Fruit fly (Drosophila melanogaster) whole organism, wandering third instar larva: ENCODE data around the gene CG15820.

Experiments used
- Abd-B ChIP-seq: fragments of >200 bp; optimal IDR thresholded peaks from 2 replicates; lab custom pipeline; 2017; ENCODE audit warnings: missing biosample characterization, missing genetic modification characterization
- CG32264 ChIP-seq: fragments of 200-800 bp; sonication (Bioruptor generic); optimal IDR thresholded peaks from 2 replicates; lab custom pipeline; 2016; ENCODE audit warnings: missing biosample characterization, missing genetic modification characterization
- CG9705 ChIP-seq: fragments of 200-800 bp; sonication (Bioruptor generic); optimal IDR thresholded peaks from 2 replicates; lab custom pipeline; 2018; ENCODE audit warnings: missing biosample characterization, mild to moderate bottlenecking, missing genetic modification characterization
- CrebA ChIP-seq: fragments of 200-800 bp; sonication (Bioruptor generic); optimal IDR thresholded peaks from 2 replicates; lab custom pipeline; 2016; ENCODE audit warnings: missing biosample characterization, mild to moderate bottlenecking, missing genetic modification characterization, borderline replicate concordance
- Dfd ChIP-seq: fragments of >200 bp; optimal IDR thresholded peaks from 2 replicates; lab custom pipeline; 2017; ENCODE audit warnings: missing biosample characterization, missing genetic modification characterization
- Dif ChIP-seq: fragments of 200-275, 200-300 bp; sonication (Bioruptor generic); optimal IDR thresholded peaks from 2 replicates; lab custom pipeline; 2018; ENCODE audit warnings: missing biosample characterization, missing genetic modification characterization; ENCODE audit not compliant: partially characterized antibody
- GATAd ChIP-seq: sonication (Bioruptor generic); optimal IDR thresholded peaks from 2 replicates; lab custom pipeline; 2016; ENCODE audit warnings: missing biosample characterization, missing genetic modification characterization
- HLH106 ChIP-seq: fragments of 200-800 bp; optimal IDR thresholded peaks from 3 replicates; lab custom pipeline; 2019; ENCODE audit warnings: missing biosample characterization, mild to moderate bottlenecking, missing genetic modification characterization, moderate library complexity
- Hnf4 ChIP-seq: fragments of 200-800 bp; sonication (Bioruptor generic); optimal IDR thresholded peaks from 2 replicates; lab custom pipeline; 2016; ENCODE audit warnings: missing biosample characterization, mild to moderate bottlenecking, missing genetic modification characterization
- Hr78 ChIP-seq: fragments of >200 bp; optimal IDR thresholded peaks from 2 replicates; lab custom pipeline; 2017; ENCODE audit warnings: missing biosample characterization, missing genetic modification characterization
- Hr83 ChIP-seq: fragments of 200-300 bp; sonication (Bioruptor generic); optimal IDR thresholded peaks from 2 replicates; lab custom pipeline; 2016; ENCODE audit warnings: missing biosample characterization, mild to moderate bottlenecking, missing genetic modification characterization, moderate library complexity; ENCODE audit not compliant: poor library complexity, severe bottlenecking
- Jra ChIP-seq: sonication (Bioruptor generic); optimal IDR thresholded peaks from 2 replicates; lab custom pipeline; 2016; ENCODE audit warnings: missing biosample characterization, missing genetic modification characterization
- Mio ChIP-seq: sonication (Bioruptor generic); optimal IDR thresholded peaks from 2 replicates; lab custom pipeline; 2016; ENCODE audit warnings: missing biosample characterization, missing genetic modification characterization
- Myc ChIP-seq: fragments of >200 bp; optimal IDR thresholded peaks from 2 replicates; lab custom pipeline; 2017
- N ChIP-seq: fragments of >200 bp; optimal IDR thresholded peaks from 2 replicates; lab custom pipeline; 2018; ENCODE audit warnings: missing biosample characterization, missing external identifiers, missing genetic modification characterization
- OdsH ChIP-seq: fragments of 200-800 bp; sonication (Bioruptor generic); optimal IDR thresholded peaks from 2 replicates; lab custom pipeline; 2016; ENCODE audit warnings: missing biosample characterization, mild to moderate bottlenecking, missing genetic modification characterization
- Rel ChIP-seq, 2 experiments: fragments of 200-800 bp; sonication (Bioruptor generic) in 1 of 2; optimal IDR thresholded peaks; 2 replicates in 1 of 2; 3 replicates in 1 of 2; lab custom pipeline; 2016 to 2019; ENCODE audit warnings: mild to moderate bottlenecking in 2 of 2, missing biosample characterization in 2 of 2, missing genetic modification characterization in 2 of 2, moderate library complexity in 1 of 2
- Sp1 ChIP-seq: fragments of 200-800 bp; sonication (Bioruptor generic); optimal IDR thresholded peaks from 3 replicates; lab custom pipeline; 2019; ENCODE audit warnings: missing biosample characterization, mild to moderate bottlenecking, missing genetic modification characterization, moderate library complexity
- Vsx2 ChIP-seq: fragments of 200-300, 225-300 bp; sonication (Bioruptor generic); optimal IDR thresholded peaks from 2 replicates; lab custom pipeline; 2018; ENCODE audit warnings: missing biosample characterization, missing genetic modification characterization; ENCODE audit not compliant: partially characterized antibody
- br ChIP-seq: fragments of 200-800 bp; sonication (Bioruptor generic); optimal IDR thresholded peaks from 2 replicates; lab custom pipeline; 2016; ENCODE audit warnings: missing biosample characterization, missing genetic modification characterization
- brk ChIP-seq: fragments of 200-800 bp; sonication (Bioruptor generic); optimal IDR thresholded peaks from 2 replicates; lab custom pipeline; 2016; ENCODE audit warnings: missing biosample characterization, mild to moderate bottlenecking, missing genetic modification characterization
- dl ChIP-seq, 2 experiments: fragments of 175-275, 200-275 bp in 1 of 2; fragments of 200-275 bp in 1 of 2; sonication (Bioruptor generic); optimal IDR thresholded peaks; lab custom pipeline; 2018; ENCODE audit warnings: mild to moderate bottlenecking in 2 of 2, missing biosample characterization in 2 of 2, missing genetic modification characterization in 2 of 2, moderate library complexity in 2 of 2; ENCODE audit not compliant: partially characterized antibody in 2 of 2, insufficient read depth in 1 of 2
- dmrt93B ChIP-seq: fragments of 200-800 bp; sonication (Bioruptor generic); optimal IDR thresholded peaks from 2 replicates; lab custom pipeline; 2018; ENCODE audit warnings: missing biosample characterization, mild to moderate bottlenecking, missing genetic modification characterization
- dsf ChIP-seq: sonication (Bioruptor generic); optimal IDR thresholded peaks from 2 replicates; lab custom pipeline; 2016; ENCODE audit warnings: missing biosample characterization, missing genetic modification characterization, borderline replicate concordance
- ey ChIP-seq: fragments of 200-800 bp; sonication (Bioruptor generic); optimal IDR thresholded peaks from 2 replicates; lab custom pipeline; 2016; ENCODE audit warnings: missing biosample characterization, missing genetic modification characterization
- foxo ChIP-seq, 2 experiments: fragments of 200-800 bp; sonication (Bioruptor generic); optimal IDR thresholded peaks; 2 replicates in 1 of 2; 3 replicates in 1 of 2; lab custom pipeline; 2016 to 2017; ENCODE audit warnings: missing biosample characterization in 2 of 2, missing genetic modification characterization in 2 of 2
- fru ChIP-seq: fragments of 200-800 bp; sonication (Bioruptor generic); optimal IDR thresholded peaks from 3 replicates; lab custom pipeline; 2016; ENCODE audit warnings: missing biosample characterization, mild to moderate bottlenecking, missing genetic modification characterization
- h ChIP-seq: fragments of 200-800 bp; sonication (Bioruptor generic); optimal IDR thresholded peaks from 3 replicates; lab custom pipeline; 2016; ENCODE audit warnings: missing biosample characterization, mild to moderate bottlenecking, missing genetic modification characterization
- jim ChIP-seq: fragments of 175-275, 200-325 bp; sonication (Bioruptor generic); optimal IDR thresholded peaks from 2 replicates; lab custom pipeline; 2016; ENCODE audit warnings: missing biosample characterization, mild to moderate bottlenecking, missing genetic modification characterization
- lola ChIP-seq: fragments of >200 bp; optimal IDR thresholded peaks from 2 replicates; lab custom pipeline; 2017; ENCODE audit warnings: missing biosample characterization, missing genetic modification characterization
- pan ChIP-seq: fragments of >200 bp; optimal IDR thresholded peaks from 2 replicates; lab custom pipeline; 2017
- psq ChIP-seq: fragments of 200-800 bp; sonication (Bioruptor generic); optimal IDR thresholded peaks from 3 replicates; lab custom pipeline; 2017; ENCODE audit warnings: missing biosample characterization, mild to moderate bottlenecking, missing genetic modification characterization, moderate library complexity
- rgr ChIP-seq: fragments of 200-800 bp; sonication (Bioruptor generic); optimal IDR thresholded peaks from 3 replicates; lab custom pipeline; 2016; ENCODE audit warnings: missing biosample characterization, mild to moderate bottlenecking, missing genetic modification characterization
- sage ChIP-seq: fragments of 200-800 bp; sonication (Bioruptor generic); optimal IDR thresholded peaks from 2 replicates; lab custom pipeline; 2016; ENCODE audit warnings: missing biosample characterization, mild to moderate bottlenecking, missing genetic modification characterization
- sv ChIP-seq: fragments of 200-800 bp; sonication (Bioruptor generic); optimal IDR thresholded peaks from 3 replicates; lab custom pipeline; 2016; ENCODE audit warnings: missing biosample characterization, missing genetic modification characterization
- tai ChIP-seq: sonication (Bioruptor generic); optimal IDR thresholded peaks from 2 replicates; lab custom pipeline; 2016; ENCODE audit warnings: missing biosample characterization, missing genetic modification characterization
- usp ChIP-seq: fragments of >200 bp; optimal IDR thresholded peaks from 2 replicates; lab custom pipeline; 2017; ENCODE audit warnings: missing biosample characterization, missing genetic modification characterization
- woc ChIP-seq: sonication (Bioruptor generic); optimal IDR thresholded peaks from 2 replicates; lab custom pipeline; 2016; ENCODE audit warnings: missing biosample characterization, mild to moderate bottlenecking, missing genetic modification characterization

Gene CG15820

dm6 chr3L:2162019-2162418 is 12.1 kb downstream of the CG15820 start:
- peak; percentile 70 for TF ChIP-seq Sp1 (GFP tag; lab: Kevin White, UChicago)
- no peak for TF ChIP-seq Rel (GFP tag; optimal IDR thresholded peaks at IDR 0.05; lab: Kevin White, UChicago)
- TF ChIP-seq Rel (tag; optimal IDR thresholded peaks at IDR 0.05; lab: Kevin White, UChicago): peak; percentile 3
- peak; percentile 67 for TF ChIP-seq tai
- no peak for TF ChIP-seq N (GFP tag; lab: Kevin White, UChicago)
- no peak for TF ChIP-seq Dfd (GFP tag; lab: Kevin White, UChicago)
- peak; percentile 73 for TF ChIP-seq dmrt93B (GFP tag; lab: Kevin White, UChicago)
- no peak for TF ChIP-seq Myc (lab: Kevin White, UChicago)
- TF ChIP-seq GATAd (GFP tag; lab: Kevin White, UChicago): no peak
- TF ChIP-seq foxo (GFP tag; optimal IDR thresholded peaks at IDR 0.05; lab: Kevin White, UChicago): peak in 1 of 2 experiments; percentile 83
- peak; percentile 88 for TF ChIP-seq h
- TF ChIP-seq pan (lab: Kevin White, UChicago): no peak
- no peak for TF ChIP-seq CrebA
- no peak for TF ChIP-seq jim (GFP tag; lab: Kevin White, UChicago)
- TF ChIP-seq br (GFP tag; lab: Kevin White, UChicago): peak; percentile 50
- TF ChIP-seq OdsH (GFP tag; lab: Kevin White, UChicago): peak; percentile 53
- TF ChIP-seq woc: peak; percentile 58
- no peak for TF ChIP-seq Jra (GFP tag; lab: Kevin White, UChicago)
- peak; percentile 60 for TF ChIP-seq Hnf4
- TF ChIP-seq sage: peak; percentile 81
- TF ChIP-seq brk: no peak
- peak; percentile 13 for TF ChIP-seq sv (GFP tag; lab: Kevin White, UChicago)
- peak; percentile 65 for TF ChIP-seq CG32264 (GFP tag; lab: Kevin White, UChicago)
- peak; percentile 74 for TF ChIP-seq fru (GFP tag; lab: Kevin White, UChicago)
- peak; percentile 74 for TF ChIP-seq ey (GFP tag; lab: Kevin White, UChicago)
- TF ChIP-seq Hr83 (GFP tag; lab: Kevin White, UChicago): no peak
- TF ChIP-seq psq (GFP tag; lab: Kevin White, UChicago): peak; percentile 44
- TF ChIP-seq Hr78: no peak
- TF ChIP-seq Dif (GFP tag; lab: Kevin White, UChicago): no peak
- peak; percentile 79 for TF ChIP-seq HLH106 (tag; lab: Kevin White, UChicago)
- no peak for TF ChIP-seq Mio (GFP tag; lab: Kevin White, UChicago)
- TF ChIP-seq usp: no peak
- TF ChIP-seq Abd-B (GFP tag; lab: Kevin White, UChicago): no peak
- no peak for TF ChIP-seq Vsx2 (GFP tag; lab: Kevin White, UChicago)
- no peak for TF ChIP-seq dl (GFP tag; optimal IDR thresholded peaks at IDR 0.05; lab: Kevin White, UChicago; ENCODE audit: insufficient read depth in 1 of 2, partially characterized antibody in 2 of 2)
- peak; percentile 33 for TF ChIP-seq CG9705 (GFP tag; lab: Kevin White, UChicago)
- TF ChIP-seq lola (GFP tag; lab: Kevin White, UChicago): no peak
- no peak for TF ChIP-seq dsf (GFP tag; lab: Kevin White, UChicago)
- TF ChIP-seq rgr (GFP tag; lab: Kevin White, UChicago): peak; percentile 67

- no peak for TF ChIP-seq pan (lab: Kevin White, UChicago)
- TF ChIP-seq sage: no peak
- no peak for TF ChIP-seq OdsH (GFP tag; lab: Kevin White, UChicago)
- TF ChIP-seq lola (GFP tag; lab: Kevin White, UChicago): no peak
- no peak for TF ChIP-seq Hr78
- no peak for TF ChIP-seq CG9705 (GFP tag; lab: Kevin White, UChicago)
- TF ChIP-seq Hnf4: no peak
- TF ChIP-seq dl (GFP tag; optimal IDR thresholded peaks at IDR 0.05; lab: Kevin White, UChicago; ENCODE audit: insufficient read depth in 1 of 2, partially characterized antibody in 2 of 2): no peak
- no peak for TF ChIP-seq Hr83 (GFP tag; lab: Kevin White, UChicago)
- TF ChIP-seq usp: no peak
- no peak for TF ChIP-seq Myc (lab: Kevin White, UChicago)
- TF ChIP-seq woc: no peak
- TF ChIP-seq Dfd (GFP tag; lab: Kevin White, UChicago): no peak
- TF ChIP-seq brk: no peak
These were observed 14.3 kb downstream of the CG15820 start for dm6 chr3L:2159817-2160216.
